Worm (Caenorhabditis elegans): ENCODE results near the gene C54E10.10.

- TF ChIP-seq nhr-10 (tag; optimal IDR thresholded peaks at IDR 0.05) (no peak), daf-16 (GFP tag; optimal IDR thresholded peaks at IDR 0.05) (no peak), daf-16 (tag; optimal IDR thresholded peaks at IDR 0.05) (no peak), lir-3 (tag; optimal IDR thresholded peaks at IDR 0.05) (no peak), R02D3.7 (tag; optimal IDR thresholded peaks at IDR 0.05) (no peak), ceh-82 (tag; optimal IDR thresholded peaks at IDR 0.05) (no peak), dpl-1 (GFP tag; optimal IDR thresholded peaks at IDR 0.05) (no peak), tra-1 (GFP tag; IDR thresholded peaks at IDR 0.05) (no peak), aly-2 (tag; optimal IDR thresholded peaks at IDR 0.05) (no peak), nhr-11 (tag; optimal IDR thresholded peaks at IDR 0.05) (no peak), madf-5 (GFP tag; IDR thresholded peaks at IDR 0.05) (no peak), Y75B8A.6 (GFP tag; IDR thresholded peaks at IDR 0.05) (no peak), dmd-9 (GFP tag; IDR thresholded peaks at IDR 0.05) (no peak), nhr-6 (tag; optimal IDR thresholded peaks at IDR 0.05) (no peak)
Measured at ce11 chrV:18760174-18760573, 43.0 kb downstream of the C54E10.10 start, which contains the start of gene F11D11.3.

All from whole organism, L4 larva.